Worm (Caenorhabditis elegans): ENCODE measurements around the gene Y75B8A.24.

The Y75B8A.24 gene

ce11 chrIII:12273598-12274090, at the start of gene Y75B8A.24, which contains the start of gene Y75B8A.25:
TSS of gene Y75B8A.24 (minus strand) at chrIII:12273752.
TSS of gene Y75B8A.25 (plus strand) at chrIII:12274040.
- TF ChIP-seq Y67H2A.10 (GFP tag; conservative IDR thresholded peaks at IDR 0.05) (no peak), attf-5 (GFP tag; optimal IDR thresholded peaks at IDR 0.05) (peak; percentile 9), mel-28 (tag; optimal IDR thresholded peaks at IDR 0.05; ENCODE audit: borderline replicate concordance) (no peak), lsy-27 (tag; optimal IDR thresholded peaks at IDR 0.05; ENCODE audit: borderline replicate concordance, insufficient read depth) (no peak), lir-1 (GFP tag; conservative IDR thresholded peaks at IDR 0.05) (0 out of 2 replicates have a peak, but pooled peaks have one; percentile 12), cebp-2 (GFP tag; IDR thresholded peaks at IDR 0.05) (no peak), F22D6.2 (tag; optimal IDR thresholded peaks at IDR 0.05) (no peak), rec-8 (tag; optimal IDR thresholded peaks at IDR 0.05) (no peak), snpc-1.1 (tag; optimal IDR thresholded peaks at IDR 0.05; ENCODE audit: insufficient read depth) (no peak), ets-4 (GFP tag; optimal IDR thresholded peaks at IDR 0.05) (no peak), gei-17 (GFP tag; optimal IDR thresholded peaks at IDR 0.05) (no peak), ccch-3 (GFP tag; optimal IDR thresholded peaks at IDR 0.05) (no peak), tlf-1 (GFP tag; optimal IDR thresholded peaks at IDR 0.05) (no peak), C06A6.2 (GFP tag; conservative IDR thresholded peaks at IDR 0.05) (no peak), lin-26 (GFP tag; IDR thresholded peaks at IDR 0.05) (no peak), ceh-91 (GFP tag; IDR thresholded peaks at IDR 0.05) (peak; percentile 53), sptf-2 (GFP tag; optimal IDR thresholded peaks at IDR 0.05) (no peak), egrh-3 (GFP tag; IDR thresholded peaks at IDR 0.05) (no peak), ztf-28 (GFP tag; IDR thresholded peaks at IDR 0.05) (no peak), bed-2 (GFP tag; IDR thresholded peaks at IDR 0.05) (no peak), lag-1 (GFP tag; IDR thresholded peaks at IDR 0.05) (no peak), die-1 (tag; optimal IDR thresholded peaks at IDR 0.05) (no peak), nhr-120 (GFP tag; IDR thresholded peaks at IDR 0.05) (no peak), T07F8.4 (tag; optimal IDR thresholded peaks at IDR 0.05) (no peak), repo-1 (tag; optimal IDR thresholded peaks at IDR 0.05) (no peak), ztf-26 (tag; optimal IDR thresholded peaks at IDR 0.05) (no peak), let-607 (tag; optimal IDR thresholded peaks at IDR 0.05) (peak in 1 of 2 experiments; percentile 31), ztf-22 (GFP tag; optimal IDR thresholded peaks at IDR 0.05) (no peak), rcor-1 (GFP tag; IDR thresholded peaks at IDR 0.05) (peak; percentile 66), F39B2.1 (GFP tag; IDR thresholded peaks at IDR 0.05) (no peak), nhr-179 (tag; optimal IDR thresholded peaks at IDR 0.05) (no peak), lin-35 (GFP tag; optimal IDR thresholded peaks at IDR 0.05) (peak in 1 of 3 experiments; percentile 79), fkh-3 (tag; optimal IDR thresholded peaks at IDR 0.05) (no peak), ceh-40 (GFP tag; IDR thresholded peaks at IDR 0.05) (no peak), F57C9.4 (tag; optimal IDR thresholded peaks at IDR 0.05) (no peak), K11D2.4 (GFP tag; IDR thresholded peaks at IDR 0.05) (peak; percentile 64; the same call in 1 of the 2 replicates), attf-6 (GFP tag; IDR thresholded peaks at IDR 0.05) (no peak), ceh-58 (GFP tag; IDR thresholded peaks at IDR 0.05) (no peak), madf-3 (GFP tag; IDR thresholded peaks at IDR 0.05) (0 out of 2 replicates have a peak, but pooled peaks have one; percentile 62), atf-7 (tag; optimal IDR thresholded peaks at IDR 0.05) (no peak), nfya-1 (tag; optimal IDR thresholded peaks at IDR 0.05; ENCODE audit: borderline replicate concordance, insufficient read depth) (no peak), ztf-18 (tag; optimal IDR thresholded peaks at IDR 0.05) (no peak), Y56A3A.18 (GFP tag; IDR thresholded peaks at IDR 0.05) (no peak), nfyb-1 (GFP tag; IDR thresholded peaks at IDR 0.05) (peak; percentile 74), madf-8 (GFP tag; conservative IDR thresholded peaks at IDR 0.05) (no peak; the same call in 1 of the 2 replicates), hrde-1 (tag; optimal IDR thresholded peaks at IDR 0.05; ENCODE audit: borderline replicate concordance) (no peak), K12H6.12 (tag; optimal IDR thresholded peaks at IDR 0.05) (no peak), F23B12.7 (tag; optimal IDR thresholded peaks at IDR 0.05; ENCODE audit: insufficient read depth) (no peak)
